Worm (Caenorhabditis elegans): Measurements from ENCODE around the gene F26F2.1.

Gene F26F2.1

DNA sequence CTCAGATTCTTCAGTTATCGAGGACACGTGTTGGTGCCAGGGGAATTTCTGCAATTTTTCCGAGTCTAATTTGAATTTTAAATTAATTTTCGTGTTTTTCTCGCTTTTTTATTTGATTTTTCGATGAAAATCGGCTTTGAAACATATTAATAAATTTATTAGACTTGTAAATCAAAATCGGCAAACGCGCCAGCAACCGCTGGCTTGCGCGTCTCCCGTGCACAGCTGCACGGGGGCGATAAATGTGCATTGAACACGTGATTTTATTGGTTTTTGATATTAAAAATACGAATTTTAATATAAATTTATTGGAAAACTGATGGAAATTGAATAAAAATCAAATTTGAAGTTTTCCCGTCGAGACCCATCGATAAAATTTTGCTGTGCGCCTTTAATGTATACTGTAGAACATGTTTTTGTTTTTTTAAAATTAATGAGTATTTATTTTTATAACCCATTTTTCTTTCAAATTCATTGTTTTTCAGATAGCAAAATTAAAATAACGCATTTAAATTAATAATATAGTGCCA is 18.9 kb upstream of the F26F2.1 start, which contains the start of gene F26F2.7:
F26F2.7 (plus strand) TSS at position 480 of the 530 bp plus-strand sequence.
- TF ChIP-seq F39B2.1 (GFP tag; IDR thresholded peaks at IDR 0.05) (no peak), snpc-4 (GFP tag; optimal IDR thresholded peaks at IDR 0.05) (no peak), snpc-4 (tag; optimal IDR thresholded peaks at IDR 0.05) (peak in 3 of 4 experiments; percentile 26 to 85 (median 79)), snpc-1.3 (tag; optimal IDR thresholded peaks at IDR 0.05; ENCODE audit: insufficient read depth) (peak; percentile 44), zim-3 (tag; optimal IDR thresholded peaks at IDR 0.05) (no peak), F22D6.2 (tag; optimal IDR thresholded peaks at IDR 0.05) (peak; percentile 28), ama-1 (optimal IDR thresholded peaks at IDR 0.05) (no peak), ama-1 (GFP tag; optimal IDR thresholded peaks at IDR 0.05) (no peak), bed-1 (GFP tag; IDR thresholded peaks at IDR 0.05) (no peak), ztf-26 (tag; optimal IDR thresholded peaks at IDR 0.05) (peak; percentile 76), B0336.3 (GFP tag; IDR thresholded peaks at IDR 0.05) (peak; percentile 97), ztf-25 (GFP tag; IDR thresholded peaks at IDR 0.05) (no peak), F10E7.11 (tag; optimal IDR thresholded peaks at IDR 0.05) (peak; percentile 30), hlh-26 (GFP tag; conservative IDR thresholded peaks at IDR 0.05) (no peak), dpl-1 (GFP tag; optimal IDR thresholded peaks at IDR 0.05) (peak; percentile 59), Y53G8AR.9 (GFP tag; conservative IDR thresholded peaks at IDR 0.05) (peak; percentile 88), F23B12.7 (tag; optimal IDR thresholded peaks at IDR 0.05; ENCODE audit: insufficient read depth) (peak; percentile 44), C17E4.6 (GFP tag; IDR thresholded peaks at IDR 0.05) (peak; percentile 50; the same call in 1 of the 2 replicates), zfh-2 (GFP tag; conservative IDR thresholded peaks at IDR 0.05) (peak; percentile 80), T26A5.8 (tag; optimal IDR thresholded peaks at IDR 0.05) (no peak), lin-26 (GFP tag; IDR thresholded peaks at IDR 0.05) (no peak), Y56A3A.18 (GFP tag; IDR thresholded peaks at IDR 0.05) (peak; percentile 59; the same call in 1 of the 2 replicates), rcor-1 (GFP tag; IDR thresholded peaks at IDR 0.05) (peak; percentile 89), ZK185.1 (tag; optimal IDR thresholded peaks at IDR 0.05; ENCODE audit: poor library complexity, severe bottlenecking) (no peak), B0035.1 (tag; optimal IDR thresholded peaks at IDR 0.05) (peak; percentile 56), snpc-3.4 (tag; optimal IDR thresholded peaks at IDR 0.05) (peak; percentile 50), him-1 (tag; optimal IDR thresholded peaks at IDR 0.05) (peak; percentile 77), aptf-2 (GFP tag; conservative IDR thresholded peaks at IDR 0.05) (no peak), nfyb-1 (GFP tag; IDR thresholded peaks at IDR 0.05) (no peak; the same call in 1 of the 2 replicates), pbrm-1 (GFP tag; IDR thresholded peaks at IDR 0.05) (peak; percentile 93), hlh-12 (tag; optimal IDR thresholded peaks at IDR 0.05) (no peak), C06A6.2 (GFP tag; conservative IDR thresholded peaks at IDR 0.05) (peak; percentile 64), tbp1 (GFP tag; optimal IDR thresholded peaks at IDR 0.05) (peak; percentile 72), unc-130 (GFP tag; optimal IDR thresholded peaks at IDR 0.05) (peak; percentile 65), K12H6.12 (tag; optimal IDR thresholded peaks at IDR 0.05) (peak; percentile 71), Y79H2A.3 (GFP tag; conservative IDR thresholded peaks at IDR 0.05) (peak; percentile 29; the same call in 1 of the 2 replicates), chd-7 (tag; optimal IDR thresholded peaks at IDR 0.05) (peak; percentile 34), ztf-28 (GFP tag; IDR thresholded peaks at IDR 0.05) (no peak), akir-1 (GFP tag; optimal IDR thresholded peaks at IDR 0.05) (no peak), snpc-1.1 (tag; optimal IDR thresholded peaks at IDR 0.05; ENCODE audit: insufficient read depth) (peak; percentile 41), mcd-1 (GFP tag; IDR thresholded peaks at IDR 0.05) (peak; percentile 88; the same call in 1 of the 2 replicates), somi-1 (GFP tag; optimal IDR thresholded peaks at IDR 0.05) (peak; percentile 29), nhr-90 (tag; optimal IDR thresholded peaks at IDR 0.05) (no peak), lin-54 (GFP tag; optimal IDR thresholded peaks at IDR 0.05) (peak; percentile 88), lin-40 (tag; optimal IDR thresholded peaks at IDR 0.05) (peak; percentile 90), egl-18 (GFP tag; IDR thresholded peaks at IDR 0.05) (no peak), hrde-1 (tag; optimal IDR thresholded peaks at IDR 0.05; ENCODE audit: borderline replicate concordance) (no peak), lir-1 (GFP tag; conservative IDR thresholded peaks at IDR 0.05) (peak; percentile 80; the same call in 1 of the 2 replicates)
